Worm (Caenorhabditis elegans) whole organism, L4 larva: ENCODE data around the gene sipa-1.

Source experiments
- F49E8.2 ChIP-seq: sonication (generic microtip); optimal IDR thresholded peaks from 2 replicates; lab custom pipeline; 2016; ENCODE audit warnings: missing compliant biosample characterization, mild to moderate bottlenecking, missing genetic modification characterization, borderline replicate concordance
- lin-15B ChIP-seq: fragments of 150-350 bp; sonication (generic microtip); optimal IDR thresholded peaks from 3 replicates; lab custom pipeline; 2014; ENCODE audit warnings: missing biosample characterization, missing genetic modification characterization
- nhr-237 ChIP-seq: sonication (generic microtip); optimal IDR thresholded peaks from 2 replicates; lab custom pipeline; 2017; ENCODE audit warnings: missing biosample characterization, missing genetic modification characterization
- pqm-1 ChIP-seq: sonication (generic microtip); optimal IDR thresholded peaks from 2 replicates; lab custom pipeline; 2017; ENCODE audit warnings: missing biosample characterization, missing genetic modification characterization
- unc-39 ChIP-seq: sonication (generic microtip); optimal IDR thresholded peaks from 2 replicates; lab custom pipeline; 2017; ENCODE audit warnings: missing biosample characterization, missing genetic modification characterization
- ztf-11 ChIP-seq: fragments of 150-350 bp; optimal IDR thresholded peaks from 2 replicates; lab custom pipeline; 2014; ENCODE audit warnings: missing biosample characterization, missing genetic modification characterization

ce11 chrV:11613007-11613406, 24.1 kb downstream of the sipa-1 start, which contains the start of gene tag-290:
- no peak for TF ChIP-seq ztf-11 (tag; lab: Kevin White, UChicago)
- TF ChIP-seq F49E8.2 (tag; lab: Kevin White, UChicago): no peak
- TF ChIP-seq unc-39 (tag; lab: Kevin White, UChicago): no peak
- no peak for TF ChIP-seq lin-15B
- TF ChIP-seq nhr-237 (tag; lab: Kevin White, UChicago): no peak
- no peak for TF ChIP-seq pqm-1
